Worm (Caenorhabditis elegans) whole organism, early embryonic: ENCODE data around the gene C36E6.2.
A peak's percentile ranks its signal among the peaks of the same experiment; 100 is the strongest.

Experiments used
- B0310.2 ChIP-seq: sonication (generic microtip); optimal IDR thresholded peaks from 2 replicates; lab custom pipeline; 2016; ENCODE audit warnings: mild to moderate bottlenecking, missing genetic modification characterization, missing compliant biosample characterization
- F13C5.2 ChIP-seq: sonication (generic microtip); optimal IDR thresholded peaks from 2 replicates; lab custom pipeline; 2017; ENCODE audit warnings: mild to moderate bottlenecking, missing genetic modification characterization, inconsistent platforms, missing compliant biosample characterization
- aly-1 ChIP-seq: sonication (generic microtip); optimal IDR thresholded peaks from 2 replicates; lab custom pipeline; 2016; ENCODE audit warnings: missing genetic modification characterization, missing compliant biosample characterization
- ama-1 ChIP-seq: fragments of 150-350 bp; optimal IDR thresholded peaks from 2 replicates; lab custom pipeline; 2014
- ceh-13 ChIP-seq: fragments of 200-800 bp; sonication (Bioruptor generic); optimal IDR thresholded peaks from 2 replicates; lab custom pipeline; 2018; ENCODE audit warnings: mild to moderate bottlenecking, missing genetic modification characterization, missing compliant biosample characterization
- ceh-36 ChIP-seq: sonication (generic microtip); optimal IDR thresholded peaks from 2 replicates; lab custom pipeline; 2016; ENCODE audit warnings: missing genetic modification characterization, inconsistent platforms, missing compliant biosample characterization
- ets-7 ChIP-seq: sonication (generic microtip); optimal IDR thresholded peaks from 2 replicates; lab custom pipeline; 2016; ENCODE audit warnings: missing genotype, missing genetic modification characterization, missing compliant biosample characterization
- flt-1 ChIP-seq: fragments of 200-800 bp; sonication (Bioruptor generic); IDR thresholded peaks from 2 replicates; pipeline ENCODE4 v1.3.6; 2022; ENCODE audit warnings: missing genetic modification characterization, missing compliant biosample characterization
- hmbx-1 ChIP-seq: sonication (generic microtip); optimal IDR thresholded peaks from 2 replicates; lab custom pipeline; 2016; ENCODE audit warnings: mild to moderate bottlenecking, missing genetic modification characterization, missing compliant biosample characterization
- hmg-4 ChIP-seq: fragments of 200-800 bp; sonication (Bioruptor generic); optimal IDR thresholded peaks from 2 replicates; lab custom pipeline; 2018; ENCODE audit warnings: mild to moderate bottlenecking, missing genetic modification characterization, missing compliant biosample characterization
- hnd-1 ChIP-seq: sonication (generic microtip); optimal IDR thresholded peaks from 2 replicates; lab custom pipeline; 2016; ENCODE audit warnings: missing genetic modification characterization, missing compliant biosample characterization
- pes-1 ChIP-seq: fragments of 200-800 bp; sonication (Bioruptor generic); IDR thresholded peaks from 2 replicates; pipeline ENCODE4 v1.3.6; 2022; ENCODE audit warnings: missing genetic modification reagents, missing genetic modification characterization, missing compliant biosample characterization
- scrt-1 ChIP-seq: fragments of 200-800 bp; sonication (Bioruptor generic); IDR thresholded peaks from 2 replicates; pipeline ENCODE4 v1.3.6; 2022; ENCODE audit warnings: missing genetic modification characterization, missing compliant biosample characterization
- sea-1 ChIP-seq: fragments of 200-800 bp; sonication (Bioruptor generic); conservative IDR thresholded peaks from 2 replicates; pipeline ENCODE4 v1.3.6; 2022; ENCODE audit warnings: missing genetic modification characterization, missing compliant biosample characterization
- tbx-11 ChIP-seq: fragments of 200-800 bp; sonication (Bioruptor generic); IDR thresholded peaks from 2 replicates; pipeline ENCODE4 v1.3.6; 2022; ENCODE audit warnings: missing genetic modification characterization, missing compliant biosample characterization
- tbx-37 ChIP-seq: fragments of 200-800 bp; sonication (Bioruptor generic); conservative IDR thresholded peaks from 2 replicates; pipeline ENCODE4 v1.3.6; 2022; ENCODE audit warnings: missing genetic modification reagents, missing genetic modification characterization, missing compliant biosample characterization
- tra-4 ChIP-seq: sonication (generic microtip); optimal IDR thresholded peaks from 2 replicates; lab custom pipeline; 2017; ENCODE audit warnings: missing genetic modification characterization, missing compliant biosample characterization

The C36E6.2 gene

DNA sequence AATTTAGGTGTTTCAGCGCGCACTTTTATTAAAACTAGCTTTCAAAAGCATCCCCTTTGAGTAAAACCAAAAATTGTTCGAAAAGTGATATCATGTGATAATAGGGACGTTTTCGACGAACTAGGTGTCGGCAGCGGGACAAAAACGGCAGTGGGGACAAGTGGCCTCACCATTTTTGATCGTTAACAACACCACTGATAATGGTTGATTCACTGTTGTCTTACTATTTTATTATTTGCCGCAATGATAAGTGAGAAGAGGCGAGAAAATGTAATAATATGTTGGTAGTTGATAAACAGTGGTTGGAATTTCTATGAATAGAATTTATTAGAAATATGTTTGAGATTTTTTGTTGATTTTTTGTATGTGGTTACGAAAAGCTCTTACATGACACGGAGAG, 24.5 kb downstream of the C36E6.2 start:
- no peak for TF ChIP-seq hmbx-1 (tag; lab: Kevin White, UChicago)
- no peak for TF ChIP-seq ceh-13 (GFP tag; lab: Kevin White, UChicago)
- no peak for TF ChIP-seq tra-4 (tag; lab: Kevin White, UChicago)
- no peak for TF ChIP-seq hmg-4 (GFP tag; lab: Kevin White, UChicago)
- TF ChIP-seq ceh-36 (tag; lab: Kevin White, UChicago) = no peak
- no peak for TF ChIP-seq tbx-37
- no peak for TF ChIP-seq pes-1 (GFP tag; lab: Robert Waterston, UW)
- TF ChIP-seq aly-1 (tag; lab: Kevin White, UChicago) = no peak
- no peak for TF ChIP-seq F13C5.2 (tag; lab: Kevin White, UChicago)
- no peak for TF ChIP-seq ama-1 (lab: Kevin White, UChicago)
- no peak for TF ChIP-seq hnd-1 (tag; lab: Kevin White, UChicago)
- TF ChIP-seq scrt-1 = no peak
- no peak for TF ChIP-seq ets-7 (tag; lab: Kevin White, UChicago)
- no peak for TF ChIP-seq tbx-11 (GFP tag; lab: Robert Waterston, UW)
- TF ChIP-seq B0310.2 (tag; lab: Kevin White, UChicago) = no peak
- TF ChIP-seq sea-1 (GFP tag; lab: Robert Waterston, UW) = no peak

DNA sequence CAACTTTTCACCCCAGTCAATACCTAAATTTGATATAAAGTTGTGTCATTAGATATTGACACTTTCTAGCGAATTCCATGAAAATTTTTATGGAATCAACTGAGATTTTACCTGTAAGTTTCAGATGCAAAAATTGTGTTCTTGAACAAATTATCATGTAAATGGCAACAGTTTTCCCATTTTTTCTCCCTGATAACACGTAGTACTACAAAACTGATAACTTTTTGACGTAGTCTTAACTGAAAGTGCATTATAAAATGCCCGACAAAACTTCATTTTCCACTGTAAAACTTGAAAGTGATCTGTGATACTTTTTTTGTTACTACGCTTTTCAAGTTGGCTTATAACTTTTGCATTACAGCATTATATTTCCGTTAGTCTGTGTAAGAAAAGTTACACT, 27.2 kb downstream of the C36E6.2 start:
- TF ChIP-seq B0310.2 (tag; lab: Kevin White, UChicago) = no peak
- TF ChIP-seq sea-1 (GFP tag; lab: Robert Waterston, UW) = no peak
- no peak for TF ChIP-seq ets-7 (tag; lab: Kevin White, UChicago)
- no peak for TF ChIP-seq ceh-36 (tag; lab: Kevin White, UChicago)
- no peak for TF ChIP-seq pes-1 (GFP tag; lab: Robert Waterston, UW)
- TF ChIP-seq hmbx-1 (tag; lab: Kevin White, UChicago) = no peak
- no peak for TF ChIP-seq tbx-37
- no peak for TF ChIP-seq tra-4 (tag; lab: Kevin White, UChicago)
- TF ChIP-seq scrt-1 = no peak
- no peak for TF ChIP-seq flt-1 (GFP tag; lab: Robert Waterston, UW)

DNA sequence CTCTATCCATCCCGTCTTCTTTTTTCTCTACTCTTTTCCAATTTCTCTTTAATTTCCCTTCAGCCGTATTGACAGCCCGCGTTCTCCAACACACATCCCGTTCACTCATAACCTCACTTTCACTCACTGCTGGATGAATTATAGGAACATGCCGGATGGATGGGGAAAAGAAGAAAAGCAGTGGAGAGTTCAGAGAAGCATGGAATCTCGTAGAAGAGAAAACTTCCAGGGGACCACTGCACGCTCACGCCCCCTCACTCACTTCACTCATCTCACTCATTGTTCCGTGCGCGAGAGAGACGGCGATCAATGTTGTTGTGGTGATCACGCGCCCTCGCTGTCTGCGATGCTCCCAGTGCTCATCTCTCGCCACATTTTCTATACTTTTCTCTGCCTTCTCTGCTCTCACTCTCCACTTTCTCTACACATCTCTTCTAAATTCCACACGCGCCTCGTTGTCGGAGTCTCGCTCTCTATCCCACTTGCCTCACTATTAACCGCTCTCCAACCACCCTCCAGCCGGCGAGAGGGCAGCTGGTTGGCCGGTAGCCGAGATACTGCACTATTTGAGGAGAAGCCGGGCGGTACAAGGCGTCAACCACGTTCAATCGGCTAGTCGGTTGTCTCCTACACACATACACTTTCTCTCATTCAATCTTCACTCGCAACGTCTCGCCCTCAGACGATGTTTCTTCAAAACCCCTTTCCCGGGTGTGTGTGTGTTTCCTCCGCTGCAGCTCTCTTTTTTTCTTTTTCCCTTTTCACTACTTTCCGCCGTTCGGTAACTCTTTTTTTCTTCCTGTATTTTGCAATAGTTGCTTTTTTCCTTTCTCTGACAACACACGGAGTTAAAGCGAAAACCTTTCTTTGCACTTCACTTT, 28.5 kb downstream of the C36E6.2 start:
- TF ChIP-seq B0310.2 (tag; lab: Kevin White, UChicago) = no peak
- peak; percentile 50 for TF ChIP-seq F13C5.2 (tag; lab: Kevin White, UChicago)
- peak; percentile 67 for TF ChIP-seq hmg-4 (GFP tag; lab: Kevin White, UChicago)
- peak; percentile 67 for TF ChIP-seq aly-1 (tag; lab: Kevin White, UChicago)
- TF ChIP-seq pes-1 (GFP tag; lab: Robert Waterston, UW) = 0 out of 2 replicates have a peak, but pooled peaks have one; percentile 34

DNA sequence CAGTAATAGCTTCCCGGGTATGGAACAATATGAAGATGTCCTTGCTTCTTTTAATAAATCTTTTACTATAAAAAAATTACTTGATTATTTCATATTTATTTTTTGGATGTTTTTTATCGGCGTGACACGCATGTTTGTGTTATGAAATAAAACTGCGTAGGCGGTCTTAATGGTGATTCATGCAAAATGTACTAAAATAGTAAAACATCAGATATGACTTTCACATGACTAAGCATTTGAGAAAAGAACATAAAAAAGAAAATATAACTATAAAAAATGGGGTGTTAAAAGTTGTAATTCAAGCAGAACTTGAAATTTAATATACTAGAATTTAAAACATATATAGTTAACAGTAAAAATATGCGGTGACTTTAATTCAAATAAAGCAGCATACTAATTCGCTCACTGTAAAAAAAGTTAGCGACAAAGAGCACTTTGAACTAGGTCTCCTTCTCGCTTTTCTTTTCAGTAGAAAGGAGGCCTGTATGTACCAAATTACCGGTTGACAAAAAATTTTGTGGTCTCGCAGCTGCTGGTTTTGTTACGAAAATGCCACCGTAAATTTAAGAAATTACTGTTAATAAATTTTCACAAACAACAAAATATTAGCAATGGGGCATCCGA, 30.5 kb downstream of the C36E6.2 start:
- no peak for TF ChIP-seq aly-1 (tag; lab: Kevin White, UChicago)
- no peak for TF ChIP-seq flt-1 (GFP tag; lab: Robert Waterston, UW)

DNA sequence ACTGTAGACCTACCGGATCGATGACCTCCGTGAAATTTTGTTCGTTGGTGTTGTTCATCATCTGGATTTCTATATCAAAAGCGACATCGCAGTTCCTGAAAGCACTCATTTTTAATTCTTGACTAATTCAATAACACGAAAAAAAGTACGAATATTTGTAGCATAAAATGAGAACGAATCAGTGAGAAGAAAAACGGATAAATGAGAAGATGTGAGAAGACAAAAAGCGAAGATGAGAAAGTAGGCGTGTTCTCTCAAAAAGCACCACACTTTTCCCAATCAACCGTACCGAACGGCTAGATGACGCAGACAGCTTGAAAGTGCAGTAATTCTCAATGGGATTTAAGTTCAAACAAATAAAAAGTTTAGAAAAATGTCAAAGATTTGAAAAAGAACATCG, 35.3 kb downstream of the C36E6.2 start, which contains the start of gene npr-24:
npr-24 (minus strand) TSS at position 101 of the 400 bp plus-strand sequence.
- TF ChIP-seq hnd-1 (tag; lab: Kevin White, UChicago) (no peak), F13C5.2 (tag; lab: Kevin White, UChicago) (no peak), ceh-13 (GFP tag; lab: Kevin White, UChicago) (no peak), B0310.2 (tag; lab: Kevin White, UChicago) (no peak), scrt-1 (no peak), aly-1 (tag; lab: Kevin White, UChicago) (no peak), ets-7 (tag; lab: Kevin White, UChicago) (no peak), tra-4 (tag; lab: Kevin White, UChicago) (no peak), ama-1 (lab: Kevin White, UChicago) (no peak)

DNA sequence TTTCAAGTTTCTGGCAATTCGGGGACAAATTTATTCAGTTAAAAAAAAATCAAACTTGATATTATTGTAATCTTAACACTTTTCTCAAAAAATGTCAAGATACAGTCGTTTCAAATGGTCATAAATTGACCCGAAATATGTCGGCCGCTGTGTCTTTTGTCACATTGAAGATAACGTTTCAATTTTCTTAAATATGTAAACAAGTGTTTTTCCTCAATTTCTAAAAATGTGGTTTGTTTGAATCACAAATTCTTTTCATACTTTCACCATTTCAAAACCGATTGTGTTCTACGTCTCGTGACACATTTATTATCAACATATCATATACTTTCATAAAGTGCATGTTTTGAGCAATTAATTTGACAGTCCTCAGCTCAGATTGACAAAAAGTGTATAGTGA, 50.8 kb downstream of the C36E6.2 start:
- TF ChIP-seq aly-1 (tag; lab: Kevin White, UChicago) (no peak), tbx-37 (no peak), ceh-36 (tag; lab: Kevin White, UChicago) (no peak), hmbx-1 (tag; lab: Kevin White, UChicago) (no peak), ceh-13 (GFP tag; lab: Kevin White, UChicago) (no peak), hmg-4 (GFP tag; lab: Kevin White, UChicago) (no peak), flt-1 (GFP tag; lab: Robert Waterston, UW) (no peak), tra-4 (tag; lab: Kevin White, UChicago) (no peak), hnd-1 (tag; lab: Kevin White, UChicago) (no peak), pes-1 (GFP tag; lab: Robert Waterston, UW) (no peak), ets-7 (tag; lab: Kevin White, UChicago) (no peak), B0310.2 (tag; lab: Kevin White, UChicago) (no peak), tbx-11 (GFP tag; lab: Robert Waterston, UW) (no peak), scrt-1 (no peak), ama-1 (lab: Kevin White, UChicago) (no peak), F13C5.2 (tag; lab: Kevin White, UChicago) (no peak)

DNA sequence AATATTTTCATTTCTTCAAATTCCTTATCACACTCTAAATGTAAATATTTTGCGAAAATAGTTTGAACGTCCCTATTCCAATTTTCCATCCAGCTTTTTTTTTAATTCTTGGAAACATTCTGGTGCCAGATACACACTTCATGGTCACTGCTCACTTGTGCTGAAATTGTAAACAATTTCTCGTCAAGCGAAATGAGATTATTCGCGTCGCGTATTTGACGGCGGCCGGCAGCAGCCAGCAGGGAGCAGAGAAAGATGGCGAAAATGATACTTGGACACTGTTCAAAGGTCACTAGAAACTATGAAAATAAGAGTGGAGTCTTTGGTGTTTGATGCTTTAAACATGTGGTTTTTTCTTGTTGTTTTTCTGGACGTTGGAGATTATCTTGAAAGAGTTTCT, 53.0 kb downstream of the C36E6.2 start:
- TF ChIP-seq ama-1 (lab: Kevin White, UChicago) = no peak
- TF ChIP-seq tbx-11 (GFP tag; lab: Robert Waterston, UW) = no peak
- TF ChIP-seq B0310.2 (tag; lab: Kevin White, UChicago) = no peak
- TF ChIP-seq ceh-36 (tag; lab: Kevin White, UChicago) = no peak
